Worm (Caenorhabditis elegans): ENCODE data around the gene zgpa-1.

DNA sequence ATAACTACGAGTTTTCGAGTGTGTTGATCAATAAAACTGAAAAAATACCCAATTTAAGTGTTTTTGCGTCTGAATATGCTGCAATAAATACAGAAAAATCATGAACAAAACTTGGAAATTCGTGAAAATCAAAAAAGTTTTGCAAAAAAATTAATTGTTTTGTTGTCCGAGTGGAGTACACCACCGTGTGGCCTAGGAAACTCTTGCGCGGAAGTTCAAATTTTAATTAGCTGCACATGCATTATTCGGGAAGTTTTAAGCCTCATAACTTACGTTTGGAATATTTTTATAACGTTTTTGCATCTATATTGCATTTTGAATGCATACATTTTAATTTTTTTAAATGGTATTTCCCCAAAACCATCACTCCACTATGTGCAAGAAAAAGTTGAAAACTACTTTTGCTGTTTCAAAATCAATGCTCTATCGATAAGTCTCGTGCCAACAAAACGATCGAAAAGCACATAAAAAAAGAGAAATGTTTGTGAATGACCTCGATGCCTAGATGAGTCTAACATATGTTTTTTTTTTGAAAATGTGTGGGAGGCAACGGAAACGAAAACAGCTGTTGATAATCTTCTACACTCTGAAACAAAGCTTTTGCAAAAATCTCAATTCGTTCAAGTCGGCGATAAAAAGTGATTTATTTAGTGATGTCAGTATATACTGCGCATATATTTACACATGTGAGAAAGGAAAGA is 3.9 kb upstream of the zgpa-1 start:
- TF ChIP-seq klf-2 (GFP tag; conservative IDR thresholded peaks at IDR 0.05) (no peak), ref-1 (GFP tag; conservative IDR thresholded peaks at IDR 0.05) (no peak), med-1 (GFP tag; optimal IDR thresholded peaks at IDR 0.05; ENCODE audit: insufficient read depth) (no peak)
